Worm (Caenorhabditis elegans): Measurements from ENCODE around the gene med-1.

ce11 chrX:12472232-12472631 is 41.8 kb downstream of the med-1 start:
- no peak for TF ChIP-seq nhr-76 (tag; optimal IDR thresholded peaks at IDR 0.05)
- no peak for TF ChIP-seq unc-120 (tag; optimal IDR thresholded peaks at IDR 0.05; ENCODE audit: poor library complexity, severe bottlenecking)
- no peak for TF ChIP-seq snpc-4 (tag; optimal IDR thresholded peaks at IDR 0.05)
- no peak for TF ChIP-seq drap-1 (GFP tag; optimal IDR thresholded peaks at IDR 0.05)
- TF ChIP-seq nhr-12 (tag; optimal IDR thresholded peaks at IDR 0.05) = no peak
- TF ChIP-seq tbx-8 (GFP tag; optimal IDR thresholded peaks at IDR 0.05) = no peak
- no peak for TF ChIP-seq hlh-1 (tag; optimal IDR thresholded peaks at IDR 0.05)
- TF ChIP-seq unc-62 (GFP tag; optimal IDR thresholded peaks at IDR 0.05) = no peak
- no peak for TF ChIP-seq ceh-43 (GFP tag; optimal IDR thresholded peaks at IDR 0.05)
- no peak for TF ChIP-seq blmp-1 (tag; optimal IDR thresholded peaks at IDR 0.05)
